Fruit fly (Drosophila melanogaster) whole organism, embryonic: ENCODE data around the gene CG17108.

ENCODE experiments used
- Asciz ChIP-seq: fragments of 200-800 bp; sonication (Bioruptor generic); optimal IDR thresholded peaks from 2 replicates; lab custom pipeline; 2017; ENCODE audit warnings: missing biosample characterization, mild to moderate bottlenecking, missing genetic modification characterization, missing genetic modification reagents
- Bdp1 ChIP-seq: fragments of 200-800 bp; sonication (Bioruptor generic); optimal IDR thresholded peaks from 3 replicates; lab custom pipeline; 2016; ENCODE audit warnings: missing biosample characterization, missing genetic modification characterization
- CG10543 ChIP-seq: fragments of 200-800 bp; sonication (Bioruptor generic); optimal IDR thresholded peaks from 3 replicates; lab custom pipeline; 2017; ENCODE audit warnings: missing biosample characterization, mild to moderate bottlenecking, missing genetic modification characterization, moderate library complexity
- CG11723 ChIP-seq: fragments of 200-800 bp; sonication (Bioruptor generic); optimal IDR thresholded peaks from 2 replicates; lab custom pipeline; 2017; ENCODE audit warnings: missing biosample characterization, mild to moderate bottlenecking, missing genetic modification characterization
- CG17361 ChIP-seq: fragments of 200-800 bp; sonication (Bioruptor generic); IDR thresholded peaks from 3 replicates; pipeline ENCODE4 v1.3.6; 2022; ENCODE audit warnings: missing biosample characterization, missing genetic modification characterization
- CG17385 ChIP-seq: fragments of 200-800 bp; sonication (Bioruptor generic); optimal IDR thresholded peaks from 3 replicates; lab custom pipeline; 2018; ENCODE audit warnings: missing biosample characterization, mild to moderate bottlenecking, missing genetic modification characterization
- CG17912 ChIP-seq: fragments of 200-800 bp; sonication (Bioruptor generic); optimal IDR thresholded peaks from 2 replicates; lab custom pipeline; 2018; ENCODE audit warnings: missing biosample characterization, mild to moderate bottlenecking, missing genetic modification characterization
- CG18764 ChIP-seq: fragments of 200-800 bp; sonication (Bioruptor generic); optimal IDR thresholded peaks from 3 replicates; lab custom pipeline; 2016; ENCODE audit warnings: missing biosample characterization, missing genetic modification characterization
- CG31388 ChIP-seq: fragments of 200-800 bp; sonication (Bioruptor generic); optimal IDR thresholded peaks from 2 replicates; lab custom pipeline; 2016; ENCODE audit warnings: missing biosample characterization, missing genetic modification characterization
- CG34376 ChIP-seq: fragments of 200-800 bp; sonication (Bioruptor generic); optimal IDR thresholded peaks from 2 replicates; lab custom pipeline; 2018; ENCODE audit warnings: missing biosample characterization, mild to moderate bottlenecking, missing genetic modification characterization
- CG4707 ChIP-seq: fragments of 200-800 bp; sonication (Bioruptor generic); optimal IDR thresholded peaks from 2 replicates; lab custom pipeline; 2018; ENCODE audit warnings: missing biosample characterization, mild to moderate bottlenecking, missing genetic modification characterization, moderate library complexity
- CG4820 ChIP-seq: fragments of 200-800 bp; sonication (Bioruptor generic); optimal IDR thresholded peaks from 3 replicates; lab custom pipeline; 2016; ENCODE audit warnings: missing biosample characterization, missing genetic modification characterization
- CG5953 ChIP-seq: fragments of 200-800 bp; sonication (Bioruptor generic); IDR thresholded peaks from 2 replicates; pipeline ENCODE4 v1.3.6; 2022; ENCODE audit warnings: missing biosample characterization, missing genetic modification characterization
- CG8281 ChIP-seq: fragments of 200-800 bp; sonication (Bioruptor generic); optimal IDR thresholded peaks from 2 replicates; lab custom pipeline; 2018; ENCODE audit warnings: missing biosample characterization, mild to moderate bottlenecking, missing genetic modification characterization, moderate library complexity
- CG8765 ChIP-seq: fragments of 200-800 bp; sonication (Bioruptor generic); IDR thresholded peaks from 2 replicates; pipeline ENCODE4 v1.3.6; 2022; ENCODE audit warnings: missing biosample characterization, missing genetic modification characterization
- CG9797 ChIP-seq: fragments of 200-800 bp; sonication (Bioruptor generic); optimal IDR thresholded peaks from 3 replicates; lab custom pipeline; 2018; ENCODE audit warnings: missing biosample characterization, mild to moderate bottlenecking, missing genetic modification characterization
- CG9817 ChIP-seq: fragments of 200-800 bp; sonication (Bioruptor generic); optimal IDR thresholded peaks from 2 replicates; lab custom pipeline; 2018; ENCODE audit warnings: missing biosample characterization, mild to moderate bottlenecking, missing genetic modification characterization, moderate library complexity
- Dip2 ChIP-seq: fragments of 200-800 bp; sonication (Bioruptor generic); IDR thresholded peaks from 2 replicates; pipeline ENCODE4 v1.3.6; 2022; ENCODE audit warnings: missing biosample characterization, missing genetic modification characterization
- Hmr ChIP-seq: fragments of 200-800 bp; sonication (Bioruptor generic); optimal IDR thresholded peaks from 3 replicates; lab custom pipeline; 2017; ENCODE audit warnings: mild to moderate bottlenecking, missing biosample characterization, missing genetic modification reagents, missing genetic modification characterization
- Lhr ChIP-seq: fragments of 200-800 bp; sonication (Bioruptor generic); optimal IDR thresholded peaks from 3 replicates; lab custom pipeline; 2017; ENCODE audit warnings: mild to moderate bottlenecking, missing biosample characterization, missing genetic modification reagents, missing genetic modification characterization
- MBD-R2 ChIP-seq: fragments of 200-800 bp; sonication (Bioruptor generic); IDR thresholded peaks from 2 replicates; pipeline ENCODE4 v1.3.6; 2022; ENCODE audit warnings: missing biosample characterization, missing genetic modification characterization
- Nf-YC ChIP-seq: fragments of 200-800 bp; optimal IDR thresholded peaks from 3 replicates; lab custom pipeline; 2019; ENCODE audit warnings: missing biosample characterization, mild to moderate bottlenecking, missing genetic modification characterization, moderate library complexity
- ab ChIP-seq: fragments of 200-800 bp; sonication (Bioruptor generic); optimal IDR thresholded peaks from 2 replicates; lab custom pipeline; 2016; ENCODE audit warnings: missing biosample characterization, missing genetic modification characterization
- al ChIP-seq: fragments of 200-800 bp; sonication (Bioruptor generic); IDR thresholded peaks from 2 replicates; pipeline ENCODE4 v1.3.6; 2022; ENCODE audit warnings: missing biosample characterization, missing genetic modification characterization
- ato ChIP-seq: fragments of 200-800 bp; sonication (Bioruptor generic); IDR thresholded peaks from 2 replicates; pipeline ENCODE4 v1.3.6; 2022; ENCODE audit warnings: missing biosample characterization, missing genetic modification characterization; ENCODE audit not compliant: partially characterized antibody
- az2 ChIP-seq: fragments of 200-800 bp; sonication (Bioruptor generic); optimal IDR thresholded peaks from 3 replicates; lab custom pipeline; 2016; ENCODE audit warnings: missing biosample characterization, missing genetic modification characterization
- bab2 ChIP-seq: fragments of 200-800 bp; sonication (Bioruptor generic); optimal IDR thresholded peaks from 2 replicates; lab custom pipeline; 2016; ENCODE audit warnings: missing biosample characterization, missing genetic modification characterization
- bbx ChIP-seq: fragments of 200-800 bp; sonication (Bioruptor generic); IDR thresholded peaks from 2 replicates; pipeline ENCODE4 v1.3.6; 2022; ENCODE audit warnings: missing biosample characterization, missing genetic modification characterization; ENCODE audit not compliant: partially characterized antibody
- bigmax ChIP-seq: fragments of 200-800 bp; sonication (Bioruptor generic); optimal IDR thresholded peaks from 2 replicates; lab custom pipeline; 2018; ENCODE audit warnings: missing biosample characterization, mild to moderate bottlenecking, missing genetic modification characterization
- caup ChIP-seq: fragments of 200-800 bp; sonication (Bioruptor generic); optimal IDR thresholded peaks from 3 replicates; lab custom pipeline; 2017; ENCODE audit warnings: missing biosample characterization, mild to moderate bottlenecking, missing genetic modification characterization, moderate library complexity; ENCODE audit not compliant: severe bottlenecking
- chn ChIP-seq: fragments of 200-800 bp; sonication (Bioruptor generic); optimal IDR thresholded peaks from 2 replicates; lab custom pipeline; 2016; ENCODE audit warnings: missing biosample characterization, missing genetic modification characterization
- eyg ChIP-seq: fragments of 200-800 bp; sonication (Bioruptor generic); optimal IDR thresholded peaks from 3 replicates; lab custom pipeline; 2016; ENCODE audit warnings: missing biosample characterization, missing genetic modification characterization
- fd96Cb ChIP-seq: fragments of 200-800 bp; sonication (Bioruptor generic); optimal IDR thresholded peaks from 2 replicates; lab custom pipeline; 2018; ENCODE audit warnings: missing biosample characterization, mild to moderate bottlenecking, missing genetic modification characterization, moderate library complexity
- gcm ChIP-seq: fragments of 200-800 bp; sonication (Bioruptor generic); optimal IDR thresholded peaks from 2 replicates; lab custom pipeline; 2019; ENCODE audit warnings: missing biosample characterization, mild to moderate bottlenecking, missing genetic modification characterization, moderate library complexity
- h ChIP-seq: fragments of >200 bp; optimal IDR thresholded peaks from 2 replicates; lab custom pipeline; 2017
- hbn ChIP-seq: fragments of 200-800 bp; sonication (Bioruptor generic); IDR thresholded peaks from 2 replicates; pipeline ENCODE4 v1.3.6; 2022; ENCODE audit warnings: missing biosample characterization, missing genetic modification characterization; ENCODE audit not compliant: partially characterized antibody
- her ChIP-seq: fragments of 200-800 bp; sonication (Bioruptor generic); optimal IDR thresholded peaks from 2 replicates; lab custom pipeline; 2016; ENCODE audit warnings: missing biosample characterization, missing genetic modification characterization
- kah ChIP-seq: fragments of 200-800 bp; sonication (Bioruptor generic); optimal IDR thresholded peaks from 2 replicates; lab custom pipeline; 2018; ENCODE audit warnings: missing biosample characterization, mild to moderate bottlenecking, missing genetic modification characterization
- ken ChIP-seq: fragments of 200-800 bp; sonication (Bioruptor generic); IDR thresholded peaks from 3 replicates; pipeline ENCODE4 v1.3.6; 2022; ENCODE audit warnings: missing biosample characterization, missing genetic modification characterization
- lbe ChIP-seq: fragments of 200-800 bp; sonication (Bioruptor generic); optimal IDR thresholded peaks from 2 replicates; lab custom pipeline; 2016; ENCODE audit warnings: missing biosample characterization, mild to moderate bottlenecking, missing genetic modification characterization
- lov ChIP-seq, 2 experiments: fragments of 200-800 bp in 1 of 2; fragments of >200 bp in 1 of 2; sonication (Bioruptor generic) in 1 of 2; IDR thresholded peaks in 1 of 2; optimal IDR thresholded peaks in 1 of 2; 2 replicates in 1 of 2; 3 replicates in 1 of 2; pipeline versions ENCODE4 v1.3.6 to Lab custom; 2017 to 2022; ENCODE audit warnings: missing biosample characterization in 1 of 2, missing genetic modification characterization in 1 of 2
- mld ChIP-seq: fragments of 200-800 bp; sonication (Bioruptor generic); IDR thresholded peaks from 3 replicates; pipeline ENCODE4 v1.3.6; 2022; ENCODE audit warnings: missing biosample characterization, missing genetic modification characterization; ENCODE audit not compliant: partially characterized antibody
- odd ChIP-seq: fragments of 200-800 bp; sonication (Bioruptor generic); optimal IDR thresholded peaks from 2 replicates; lab custom pipeline; 2017; ENCODE audit warnings: missing biosample characterization, mild to moderate bottlenecking, missing genetic modification characterization
- rib ChIP-seq: fragments of 200-800 bp; sonication (Bioruptor generic); IDR thresholded peaks from 2 replicates; pipeline ENCODE4 v1.3.6; 2022; ENCODE audit warnings: missing biosample characterization, missing genetic modification characterization
- sim ChIP-seq: fragments of 200-800 bp; sonication (Bioruptor generic); IDR thresholded peaks from 2 replicates; pipeline ENCODE4 v1.3.6; 2022; ENCODE audit warnings: missing biosample characterization, missing genetic modification characterization
- slou ChIP-seq: fragments of 200-800 bp; sonication (Bioruptor generic); optimal IDR thresholded peaks from 3 replicates; lab custom pipeline; 2016; ENCODE audit warnings: missing biosample characterization, missing genetic modification characterization
- trem ChIP-seq: fragments of 200-800 bp; optimal IDR thresholded peaks from 3 replicates; lab custom pipeline; 2019; ENCODE audit warnings: missing biosample characterization, mild to moderate bottlenecking, missing genetic modification characterization, moderate library complexity
- tx ChIP-seq: fragments of 200-800 bp; sonication (Bioruptor generic); optimal IDR thresholded peaks from 2 replicates; lab custom pipeline; 2016; ENCODE audit warnings: missing biosample characterization, missing genetic modification characterization
- wdn ChIP-seq: fragments of 200-800 bp; sonication (Bioruptor generic); IDR thresholded peaks from 2 replicates; pipeline ENCODE4 v1.3.6; 2022; ENCODE audit warnings: missing biosample characterization, missing genetic modification characterization
- z ChIP-seq: fragments of 200-800 bp; sonication (Bioruptor generic); IDR thresholded peaks from 3 replicates; pipeline ENCODE4 v1.3.6; 2022; ENCODE audit warnings: missing biosample characterization, missing genetic modification characterization
- zen ChIP-seq: fragments of 200-800 bp; sonication (Bioruptor generic); optimal IDR thresholded peaks from 3 replicates; lab custom pipeline; 2018; ENCODE audit warnings: missing biosample characterization, mild to moderate bottlenecking, missing genetic modification characterization, moderate library complexity

CG17108 gene

dm6 chr2L:10732343-10732808 is 38.5 kb upstream of the CG17108 start, which contains the start of the genes EMC3 and Dpy-30L1 (continued):
- no peak for TF ChIP-seq eyg (GFP tag; lab: Kevin White, UChicago)
- TF ChIP-seq hbn (GFP tag; lab: Robert Waterston, UW), result peak; percentile 84
- TF ChIP-seq CG4820, result peak; percentile 48
- TF ChIP-seq lbe (GFP tag; lab: Kevin White, UChicago), result no peak
- peak; percentile 72 for TF ChIP-seq trem
- no peak for TF ChIP-seq CG9797 (GFP tag; lab: Kevin White, UChicago)
- peak; percentile 56; the same call in 1 of the 2 replicates for TF ChIP-seq ato
- no peak for TF ChIP-seq CG8281 (tag; lab: Kevin White, UChicago)
- no peak for TF ChIP-seq bigmax (GFP tag; lab: Kevin White, UChicago)
- TF ChIP-seq bbx (GFP tag; lab: Robert Waterston, UW), result peak; percentile 73
- peak; percentile 49 for TF ChIP-seq az2 (GFP tag; lab: Kevin White, UChicago)
- no peak for TF ChIP-seq lov (optimal IDR thresholded peaks at IDR 0.05; lab: Kevin White, UChicago)
- no peak for TF ChIP-seq lov (GFP tag; IDR thresholded peaks at IDR 0.05; lab: Robert Waterston, UW)
- no peak for TF ChIP-seq h (lab: Kevin White, UChicago)
- no peak for TF ChIP-seq CG10543 (GFP tag; lab: Kevin White, UChicago)
- TF ChIP-seq CG18764 (GFP tag; lab: Kevin White, UChicago), result peak; percentile 18
- TF ChIP-seq Nf-YC (tag; lab: Kevin White, UChicago), result no peak
- TF ChIP-seq CG17361 (GFP tag; lab: Robert Waterston, UW), result peak; percentile 67
- no peak for TF ChIP-seq CG8765 (GFP tag; lab: Robert Waterston, UW)
- no peak for TF ChIP-seq CG4707
- TF ChIP-seq mld (GFP tag; lab: Robert Waterston, UW), result 0 out of 3 replicates have a peak, but pooled peaks have one; percentile 29
- TF ChIP-seq sim (GFP tag; lab: Robert Waterston, UW), result no peak
- peak; percentile 21 for TF ChIP-seq chn
- no peak for TF ChIP-seq Hmr
- no peak for TF ChIP-seq Dip2
- TF ChIP-seq odd (GFP tag; lab: Kevin White, UChicago), result no peak
- TF ChIP-seq rib (GFP tag; lab: Robert Waterston, UW), result no peak
- peak; percentile 40 for TF ChIP-seq bab2 (GFP tag; lab: Kevin White, UChicago)
- peak; percentile 44 for TF ChIP-seq CG9817 (tag; lab: Kevin White, UChicago)
- no peak for TF ChIP-seq Asciz (GFP tag; lab: Kevin White, UChicago)
- no peak for TF ChIP-seq CG31388 (GFP tag; lab: Kevin White, UChicago)
- TF ChIP-seq CG17912 (GFP tag; lab: Kevin White, UChicago), result no peak
- no peak for TF ChIP-seq CG17385 (GFP tag; lab: Kevin White, UChicago)
- TF ChIP-seq ab (GFP tag; lab: Kevin White, UChicago), result no peak
- peak; percentile 2 for TF ChIP-seq fd96Cb (tag; lab: Kevin White, UChicago)
- no peak for TF ChIP-seq gcm (GFP tag; lab: Kevin White, UChicago)
- no peak for TF ChIP-seq slou (GFP tag; lab: Kevin White, UChicago)
- peak; percentile 67 for TF ChIP-seq zen (tag; lab: Kevin White, UChicago)
- TF ChIP-seq caup (GFP tag; lab: Kevin White, UChicago), result peak; percentile 10
- TF ChIP-seq z (GFP tag; lab: Robert Waterston, UW), result no peak
- TF ChIP-seq kah, result no peak
- no peak for TF ChIP-seq ken
- peak; percentile 11 for TF ChIP-seq Lhr (GFP tag; lab: Kevin White, UChicago)
- no peak for TF ChIP-seq Bdp1
- TF ChIP-seq CG11723, result no peak
- no peak for TF ChIP-seq wdn (GFP tag; lab: Robert Waterston, UW)
- TF ChIP-seq al (GFP tag; lab: Robert Waterston, UW), result peak; percentile 54; the same call in 1 of the 2 replicates
- peak; percentile 25 for TF ChIP-seq tx (GFP tag; lab: Kevin White, UChicago)
- peak; percentile 45 for TF ChIP-seq CG34376 (GFP tag; lab: Kevin White, UChicago)
- TF ChIP-seq MBD-R2, result peak; percentile 89
- no peak for TF ChIP-seq her
- TF ChIP-seq CG5953 (GFP tag; lab: Robert Waterston, UW), result no peak
